Fruit fly (Drosophila melanogaster) whole organism, prepupa: ENCODE results near the gene Rab9Db.

Experiments used
- Blimp-1 ChIP-seq: fragments of 200-800 bp; sonication (Bioruptor generic); optimal IDR thresholded peaks from 3 replicates; lab custom pipeline; 2017; ENCODE audit warnings: missing biosample characterization, missing genetic modification characterization, mild to moderate bottlenecking, moderate library complexity, missing genetic modification reagents
- CG10631 ChIP-seq: fragments of 200-800 bp; sonication (Bioruptor generic); optimal IDR thresholded peaks from 2 replicates; lab custom pipeline; 2016; ENCODE audit warnings: missing biosample characterization, missing genetic modification characterization
- CG10669 ChIP-seq: fragments of 200-800 bp; sonication (Bioruptor generic); optimal IDR thresholded peaks from 3 replicates; lab custom pipeline; 2018; ENCODE audit warnings: missing biosample characterization, mild to moderate bottlenecking, missing genetic modification characterization, moderate library complexity
- CG11294 ChIP-seq: fragments of 200-800 bp; sonication (Bioruptor generic); IDR thresholded peaks from 2 replicates; pipeline ENCODE4 v1.3.6; 2022; ENCODE audit warnings: missing biosample characterization, missing genetic modification characterization
- CG16779 ChIP-seq: fragments of 200-800 bp; sonication (Bioruptor generic); optimal IDR thresholded peaks from 3 replicates; lab custom pipeline; 2017; ENCODE audit warnings: missing biosample characterization, mild to moderate bottlenecking, missing genetic modification characterization
- CG3032 ChIP-seq: fragments of 200-800 bp; optimal IDR thresholded peaks from 2 replicates; lab custom pipeline; 2019; ENCODE audit warnings: missing biosample characterization, mild to moderate bottlenecking, missing genetic modification characterization, moderate library complexity
- CG32006 ChIP-seq: fragments of 200-800 bp; sonication (Bioruptor generic); optimal IDR thresholded peaks from 3 replicates; lab custom pipeline; 2017; ENCODE audit warnings: missing biosample characterization, mild to moderate bottlenecking, missing genetic modification characterization
- CG34406 ChIP-seq: fragments of 200-800 bp; sonication (Bioruptor generic); optimal IDR thresholded peaks from 3 replicates; lab custom pipeline; 2016; ENCODE audit warnings: missing biosample characterization, missing genetic modification characterization
- CG4318 ChIP-seq: fragments of 200-800 bp; sonication (Bioruptor generic); optimal IDR thresholded peaks from 3 replicates; lab custom pipeline; 2017; ENCODE audit warnings: missing biosample characterization, mild to moderate bottlenecking, missing genetic modification characterization
- CG6163 ChIP-seq: fragments of 200-800 bp; sonication (Bioruptor generic); IDR thresholded peaks from 3 replicates; pipeline ENCODE4 v1.3.6; 2022; ENCODE audit warnings: missing biosample characterization, missing genetic modification characterization
- CG6276 ChIP-seq: fragments of 200-800 bp; sonication (Bioruptor generic); optimal IDR thresholded peaks from 2 replicates; lab custom pipeline; 2017; ENCODE audit warnings: missing biosample characterization, mild to moderate bottlenecking, missing genetic modification characterization
- CG6792 ChIP-seq: fragments of 200-800 bp; sonication (Bioruptor generic); optimal IDR thresholded peaks from 3 replicates; lab custom pipeline; 2016; ENCODE audit warnings: missing biosample characterization, missing genetic modification characterization
- CG6808 ChIP-seq: fragments of 200-800 bp; sonication (Bioruptor generic); optimal IDR thresholded peaks from 3 replicates; lab custom pipeline; 2017; ENCODE audit warnings: missing biosample characterization, missing genetic modification characterization, mild to moderate bottlenecking, moderate library complexity, missing genetic modification reagents
- CG6854 ChIP-seq: fragments of 200-800 bp; sonication (Bioruptor generic); optimal IDR thresholded peaks from 2 replicates; lab custom pipeline; 2017; ENCODE audit warnings: missing biosample characterization, mild to moderate bottlenecking, missing genetic modification characterization
- CG7368 ChIP-seq: fragments of 200-800 bp; sonication (Bioruptor generic); optimal IDR thresholded peaks from 3 replicates; lab custom pipeline; 2016; ENCODE audit warnings: missing biosample characterization, missing genetic modification characterization
- CG8319 ChIP-seq: fragments of 200-800 bp; sonication (Bioruptor generic); optimal IDR thresholded peaks from 3 replicates; lab custom pipeline; 2016; ENCODE audit warnings: missing biosample characterization, missing genetic modification characterization
- CG8632 ChIP-seq: fragments of 200-800 bp; sonication (Bioruptor generic); optimal IDR thresholded peaks from 3 replicates; lab custom pipeline; 2016; ENCODE audit warnings: missing biosample characterization, missing genetic modification characterization
- CG9139 ChIP-seq: fragments of 200-800 bp; sonication (Bioruptor generic); optimal IDR thresholded peaks from 3 replicates; lab custom pipeline; 2017; ENCODE audit warnings: missing biosample characterization, mild to moderate bottlenecking, missing genetic modification characterization
- Eip75B ChIP-seq: fragments of 200-800 bp; sonication (Bioruptor generic); optimal IDR thresholded peaks from 3 replicates; lab custom pipeline; 2016; ENCODE audit warnings: missing biosample characterization, missing genetic modification characterization
- Eip78C ChIP-seq: fragments of 200-800 bp; sonication (Bioruptor generic); peaks from one replicate; lab custom pipeline; 2016; ENCODE audit warnings: missing biosample characterization, missing genetic modification characterization
- Ets21C ChIP-seq: fragments of 200-800 bp; sonication (Bioruptor generic); optimal IDR thresholded peaks from 3 replicates; lab custom pipeline; 2016; ENCODE audit warnings: missing biosample characterization, missing genetic modification characterization
- Hr38 ChIP-seq: sonication (Bioruptor generic); optimal IDR thresholded peaks from 2 replicates; lab custom pipeline; 2016; ENCODE audit warnings: missing biosample characterization, missing genetic modification characterization
- OdsH ChIP-seq: fragments of 200-800 bp; sonication (Bioruptor generic); optimal IDR thresholded peaks from 3 replicates; lab custom pipeline; 2016; ENCODE audit warnings: missing biosample characterization, missing genetic modification characterization
- Smox ChIP-seq: fragments of 200-800 bp; sonication (Bioruptor generic); optimal IDR thresholded peaks from 3 replicates; lab custom pipeline; 2016; ENCODE audit warnings: missing biosample characterization, missing genetic modification characterization
- Sox102F ChIP-seq: fragments of 200-800 bp; sonication (Bioruptor generic); optimal IDR thresholded peaks from 2 replicates; lab custom pipeline; 2016; ENCODE audit warnings: missing biosample characterization, mild to moderate bottlenecking, missing genetic modification characterization
- Sox14 ChIP-seq: fragments of 200-800 bp; sonication (Bioruptor generic); optimal IDR thresholded peaks from 3 replicates; lab custom pipeline; 2016; ENCODE audit warnings: missing biosample characterization, missing genetic modification characterization
- achi ChIP-seq: fragments of 200-800 bp; sonication (Bioruptor generic); optimal IDR thresholded peaks from 3 replicates; lab custom pipeline; 2016; ENCODE audit warnings: missing biosample characterization, missing genetic modification characterization
- cyc ChIP-seq: fragments of 200-800 bp; sonication (Bioruptor generic); optimal IDR thresholded peaks from 3 replicates; lab custom pipeline; 2016; ENCODE audit warnings: missing biosample characterization, missing genetic modification characterization
- dac ChIP-seq: fragments of 200-800 bp; sonication (Bioruptor generic); optimal IDR thresholded peaks from 2 replicates; lab custom pipeline; 2017; ENCODE audit warnings: missing biosample characterization, mild to moderate bottlenecking, missing genetic modification characterization
- esn ChIP-seq: fragments of 200-800 bp; sonication (Bioruptor generic); optimal IDR thresholded peaks from 2 replicates; lab custom pipeline; 2016; ENCODE audit warnings: missing biosample characterization, mild to moderate bottlenecking, missing genetic modification characterization, moderate library complexity
- fd59A ChIP-seq: fragments of 200-800 bp; sonication (Bioruptor generic); optimal IDR thresholded peaks from 2 replicates; lab custom pipeline; 2017; ENCODE audit warnings: missing biosample characterization, mild to moderate bottlenecking, missing genetic modification characterization, missing genetic modification reagents
- fkh ChIP-seq: fragments of 200-800 bp; sonication (Bioruptor generic); optimal IDR thresholded peaks from 3 replicates; lab custom pipeline; 2017; ENCODE audit warnings: missing biosample characterization, mild to moderate bottlenecking, missing genetic modification characterization, moderate library complexity
- lz ChIP-seq: fragments of 200-800 bp; sonication (Bioruptor generic); optimal IDR thresholded peaks from 3 replicates; lab custom pipeline; 2016; ENCODE audit warnings: missing biosample characterization, missing genetic modification characterization
- ss ChIP-seq, 2 experiments: fragments of 200-800 bp; sonication (Bioruptor generic); optimal IDR thresholded peaks; 2 replicates in 1 of 2; 3 replicates in 1 of 2; lab custom pipeline; 2017 to 2018; ENCODE audit warnings: mild to moderate bottlenecking in 2 of 2, missing biosample characterization in 2 of 2, missing genetic modification characterization in 2 of 2, moderate library complexity in 1 of 2
- svp ChIP-seq: fragments of 200-800 bp; sonication (Bioruptor generic); peaks from one replicate; lab custom pipeline; 2016; ENCODE audit warnings: missing biosample characterization, missing genetic modification characterization
- topi ChIP-seq: fragments of 200-800 bp; sonication (Bioruptor generic); optimal IDR thresholded peaks from 3 replicates; lab custom pipeline; 2016; ENCODE audit warnings: missing biosample characterization, missing genetic modification characterization

The Rab9Db gene

dm6 chrX:10620144-10621005 lies 2.6 kb downstream of the Rab9Db start, which contains the start of gene CG43347 (continued):
- TF ChIP-seq Eip78C, result peak; percentile 80
- TF ChIP-seq CG4318 (GFP tag; lab: Kevin White, UChicago), result peak; percentile 46
- no peak for TF ChIP-seq CG11294
- TF ChIP-seq dac (GFP tag; lab: Kevin White, UChicago), result no peak
- peak; percentile 51; the same call in 1 of the 3 replicates for TF ChIP-seq CG6163
- peak; percentile 51 for TF ChIP-seq CG10669 (GFP tag; lab: Kevin White, UChicago)
- peak; percentile 43 for TF ChIP-seq achi (GFP tag; lab: Kevin White, UChicago)
- peak; percentile 41 for TF ChIP-seq CG6276 (GFP tag; lab: Kevin White, UChicago)
- peak; percentile 44 for TF ChIP-seq OdsH (GFP tag; lab: Kevin White, UChicago)
- TF ChIP-seq esn, result peak; percentile 31
- TF ChIP-seq Blimp-1 (GFP tag; lab: Kevin White, UChicago), result no peak
- no peak for TF ChIP-seq Ets21C (GFP tag; lab: Kevin White, UChicago)
- peak; percentile 19 for TF ChIP-seq CG16779 (tag; lab: Kevin White, UChicago)
- peak; percentile 37 for TF ChIP-seq CG3032 (tag; lab: Kevin White, UChicago)
- TF ChIP-seq lz (GFP tag; lab: Kevin White, UChicago), result peak; percentile 23

- TF ChIP-seq CG7368 (GFP tag; lab: Kevin White, UChicago), result no peak
- TF ChIP-seq Ets21C (GFP tag; lab: Kevin White, UChicago), result no peak
These were observed 4.5 kb downstream of the Rab9Db start for dm6 chrX:10618491-10618890.

- TF ChIP-seq CG8319 (GFP tag; lab: Kevin White, UChicago), result no peak
- TF ChIP-seq Sox102F, result no peak
- TF ChIP-seq svp (GFP tag; lab: Kevin White, UChicago), result peak; percentile 67
- no peak for TF ChIP-seq fkh (GFP tag; lab: Kevin White, UChicago)
- TF ChIP-seq ss (GFP tag; optimal IDR thresholded peaks at IDR 0.05; lab: Kevin White, UChicago), result peak in 1 of 2 experiments; percentile 6
- TF ChIP-seq Hr38 (GFP tag; lab: Kevin White, UChicago), result no peak
- TF ChIP-seq lz (GFP tag; lab: Kevin White, UChicago), result no peak
- no peak for TF ChIP-seq Sox14
- no peak for TF ChIP-seq esn
- peak; percentile 23 for TF ChIP-seq CG6808
- no peak for TF ChIP-seq Smox (GFP tag; lab: Kevin White, UChicago)
- peak; percentile 4 for TF ChIP-seq topi (GFP tag; lab: Kevin White, UChicago)
- no peak for TF ChIP-seq CG16779 (tag; lab: Kevin White, UChicago)
- no peak for TF ChIP-seq fd59A
- TF ChIP-seq CG11294, result no peak
- TF ChIP-seq CG6854 (GFP tag; lab: Kevin White, UChicago), result no peak
- no peak for TF ChIP-seq Ets21C (GFP tag; lab: Kevin White, UChicago)
- TF ChIP-seq OdsH (GFP tag; lab: Kevin White, UChicago), result no peak
- peak; percentile 55 for TF ChIP-seq Eip78C
- TF ChIP-seq Blimp-1 (GFP tag; lab: Kevin White, UChicago), result no peak
- TF ChIP-seq CG7368 (GFP tag; lab: Kevin White, UChicago), result no peak
- peak; percentile 44 for TF ChIP-seq CG32006 (GFP tag; lab: Kevin White, UChicago)
- no peak for TF ChIP-seq Eip75B (GFP tag; lab: Kevin White, UChicago)
- TF ChIP-seq CG8632 (GFP tag; lab: Kevin White, UChicago), result no peak
- no peak for TF ChIP-seq cyc (GFP tag; lab: Kevin White, UChicago)
- no peak for TF ChIP-seq CG6792 (GFP tag; lab: Kevin White, UChicago)
- no peak for TF ChIP-seq CG34406
- no peak for TF ChIP-seq CG10631
- no peak for TF ChIP-seq CG9139 (GFP tag; lab: Kevin White, UChicago)
These were observed 7.8 kb downstream of the Rab9Db start for dm6 chrX:10615215-10615614.
